Fruit fly (Drosophila melanogaster) whole organism, prepupa: ENCODE data around the gene CG42729.

Source experiments
- CG10631 ChIP-seq: fragments of 200-800 bp; sonication (Bioruptor generic); optimal IDR thresholded peaks from 2 replicates; lab custom pipeline; 2016; ENCODE audit warnings: missing biosample characterization, missing genetic modification characterization
- CG10669 ChIP-seq: fragments of 200-800 bp; sonication (Bioruptor generic); optimal IDR thresholded peaks from 3 replicates; lab custom pipeline; 2018; ENCODE audit warnings: missing biosample characterization, mild to moderate bottlenecking, missing genetic modification characterization, moderate library complexity
- CG11294 ChIP-seq: fragments of 200-800 bp; sonication (Bioruptor generic); IDR thresholded peaks from 2 replicates; pipeline ENCODE4 v1.3.6; 2022; ENCODE audit warnings: missing biosample characterization, missing genetic modification characterization
- CG11902 ChIP-seq: fragments of 200-800 bp; sonication (Bioruptor generic); optimal IDR thresholded peaks from 3 replicates; lab custom pipeline; 2016; ENCODE audit warnings: missing biosample characterization, missing genetic modification characterization
- CG15336 ChIP-seq: fragments of 200-800 bp; sonication (Bioruptor generic); IDR thresholded peaks from 2 replicates; pipeline ENCODE4 v1.3.6; 2022; ENCODE audit warnings: missing biosample characterization, missing genetic modification characterization
- CG16779 ChIP-seq: fragments of 200-800 bp; sonication (Bioruptor generic); optimal IDR thresholded peaks from 3 replicates; lab custom pipeline; 2017; ENCODE audit warnings: missing biosample characterization, mild to moderate bottlenecking, missing genetic modification characterization
- CG3032 ChIP-seq: fragments of 200-800 bp; optimal IDR thresholded peaks from 2 replicates; lab custom pipeline; 2019; ENCODE audit warnings: missing biosample characterization, mild to moderate bottlenecking, missing genetic modification characterization, moderate library complexity
- CG31627 ChIP-seq: fragments of 200-800 bp; sonication (Bioruptor generic); optimal IDR thresholded peaks from 3 replicates; lab custom pipeline; 2016; ENCODE audit warnings: missing biosample characterization, missing genetic modification characterization
- CG34406 ChIP-seq: fragments of 200-800 bp; sonication (Bioruptor generic); optimal IDR thresholded peaks from 3 replicates; lab custom pipeline; 2016; ENCODE audit warnings: missing biosample characterization, missing genetic modification characterization
- CG3919 ChIP-seq: fragments of 200-800 bp; sonication (Bioruptor generic); optimal IDR thresholded peaks from 3 replicates; lab custom pipeline; 2016; ENCODE audit warnings: missing biosample characterization, missing genetic modification characterization
- CG4318 ChIP-seq: fragments of 200-800 bp; sonication (Bioruptor generic); optimal IDR thresholded peaks from 3 replicates; lab custom pipeline; 2017; ENCODE audit warnings: missing biosample characterization, mild to moderate bottlenecking, missing genetic modification characterization
- CG6163 ChIP-seq: fragments of 200-800 bp; sonication (Bioruptor generic); IDR thresholded peaks from 3 replicates; pipeline ENCODE4 v1.3.6; 2022; ENCODE audit warnings: missing biosample characterization, missing genetic modification characterization
- CG6276 ChIP-seq: fragments of 200-800 bp; sonication (Bioruptor generic); optimal IDR thresholded peaks from 2 replicates; lab custom pipeline; 2017; ENCODE audit warnings: missing biosample characterization, mild to moderate bottlenecking, missing genetic modification characterization
- CG6854 ChIP-seq: fragments of 200-800 bp; sonication (Bioruptor generic); optimal IDR thresholded peaks from 2 replicates; lab custom pipeline; 2017; ENCODE audit warnings: missing biosample characterization, mild to moderate bottlenecking, missing genetic modification characterization
- CG8119 ChIP-seq: fragments of 200-800 bp; sonication (Bioruptor generic); IDR thresholded peaks from 3 replicates; pipeline ENCODE4 v1.3.6; 2022; ENCODE audit warnings: missing biosample characterization, missing genetic modification characterization
- CG8632 ChIP-seq: fragments of 200-800 bp; sonication (Bioruptor generic); optimal IDR thresholded peaks from 3 replicates; lab custom pipeline; 2016; ENCODE audit warnings: missing biosample characterization, missing genetic modification characterization
- Eip75B ChIP-seq: fragments of 200-800 bp; sonication (Bioruptor generic); optimal IDR thresholded peaks from 3 replicates; lab custom pipeline; 2016; ENCODE audit warnings: missing biosample characterization, missing genetic modification characterization
- Eip78C ChIP-seq: fragments of 200-800 bp; sonication (Bioruptor generic); peaks from one replicate; lab custom pipeline; 2016; ENCODE audit warnings: missing biosample characterization, missing genetic modification characterization
- Eip93F ChIP-seq: fragments of 200-800 bp; sonication (Bioruptor generic); optimal IDR thresholded peaks from 2 replicates; lab custom pipeline; 2016; ENCODE audit warnings: missing biosample characterization, mild to moderate bottlenecking, missing genetic modification characterization
- Ets96B ChIP-seq: fragments of 200-800 bp; optimal IDR thresholded peaks from 2 replicates; lab custom pipeline; 2019; ENCODE audit warnings: missing biosample characterization, mild to moderate bottlenecking, missing genetic modification characterization, moderate library complexity
- Gug ChIP-seq: fragments of 200-800 bp; sonication (Bioruptor generic); IDR thresholded peaks from 2 replicates; pipeline ENCODE4 v1.3.6; 2022; ENCODE audit warnings: missing biosample characterization, missing genetic modification characterization
- Hr38 ChIP-seq: sonication (Bioruptor generic); optimal IDR thresholded peaks from 2 replicates; lab custom pipeline; 2016; ENCODE audit warnings: missing biosample characterization, missing genetic modification characterization
- Hr39 ChIP-seq: fragments of 200-800 bp; sonication (Bioruptor generic); optimal IDR thresholded peaks from 2 replicates; lab custom pipeline; 2016; ENCODE audit warnings: missing biosample characterization, missing genetic modification characterization
- Hr4 ChIP-seq: fragments of 200-800 bp; sonication (Bioruptor generic); optimal IDR thresholded peaks from 3 replicates; lab custom pipeline; 2016; ENCODE audit warnings: missing biosample characterization, missing genetic modification characterization
- Lpt ChIP-seq: fragments of 200-800 bp; sonication (Bioruptor generic); optimal IDR thresholded peaks from 3 replicates; lab custom pipeline; 2016; ENCODE audit warnings: missing biosample characterization, missing genetic modification characterization
- Met ChIP-seq: fragments of 200-800 bp; sonication (Bioruptor generic); optimal IDR thresholded peaks from 3 replicates; lab custom pipeline; 2016; ENCODE audit warnings: missing biosample characterization, missing genetic modification characterization
- Smox ChIP-seq: fragments of 200-800 bp; sonication (Bioruptor generic); optimal IDR thresholded peaks from 3 replicates; lab custom pipeline; 2016; ENCODE audit warnings: missing biosample characterization, missing genetic modification characterization
- Sox102F ChIP-seq: fragments of 200-800 bp; sonication (Bioruptor generic); optimal IDR thresholded peaks from 2 replicates; lab custom pipeline; 2016; ENCODE audit warnings: missing biosample characterization, mild to moderate bottlenecking, missing genetic modification characterization
- Sox14 ChIP-seq: fragments of 200-800 bp; sonication (Bioruptor generic); optimal IDR thresholded peaks from 3 replicates; lab custom pipeline; 2016; ENCODE audit warnings: missing biosample characterization, missing genetic modification characterization
- achi ChIP-seq: fragments of 200-800 bp; sonication (Bioruptor generic); optimal IDR thresholded peaks from 3 replicates; lab custom pipeline; 2016; ENCODE audit warnings: missing biosample characterization, missing genetic modification characterization
- acj6 ChIP-seq: fragments of 200-800 bp; sonication (Bioruptor generic); optimal IDR thresholded peaks from 3 replicates; lab custom pipeline; 2016; ENCODE audit warnings: missing biosample characterization, missing genetic modification characterization
- cyc ChIP-seq: fragments of 200-800 bp; sonication (Bioruptor generic); optimal IDR thresholded peaks from 3 replicates; lab custom pipeline; 2016; ENCODE audit warnings: missing biosample characterization, missing genetic modification characterization
- dsx ChIP-seq: fragments of 200-800 bp; optimal IDR thresholded peaks from 3 replicates; lab custom pipeline; 2019; ENCODE audit warnings: missing biosample characterization, mild to moderate bottlenecking, missing genetic modification characterization, moderate library complexity; ENCODE audit not compliant: poor library complexity, severe bottlenecking
- eg ChIP-seq: fragments of 200-800 bp; sonication (Bioruptor generic); IDR thresholded peaks from 3 replicates; pipeline ENCODE4 v1.3.6; 2022; ENCODE audit warnings: missing biosample characterization, missing genetic modification characterization
- esn ChIP-seq: fragments of 200-800 bp; sonication (Bioruptor generic); optimal IDR thresholded peaks from 2 replicates; lab custom pipeline; 2016; ENCODE audit warnings: missing biosample characterization, mild to moderate bottlenecking, missing genetic modification characterization, moderate library complexity
- fd59A ChIP-seq: fragments of 200-800 bp; sonication (Bioruptor generic); optimal IDR thresholded peaks from 2 replicates; lab custom pipeline; 2017; ENCODE audit warnings: missing biosample characterization, mild to moderate bottlenecking, missing genetic modification characterization, missing genetic modification reagents
- fkh ChIP-seq: fragments of 200-800 bp; sonication (Bioruptor generic); optimal IDR thresholded peaks from 3 replicates; lab custom pipeline; 2017; ENCODE audit warnings: missing biosample characterization, mild to moderate bottlenecking, missing genetic modification characterization, moderate library complexity
- lz ChIP-seq: fragments of 200-800 bp; sonication (Bioruptor generic); optimal IDR thresholded peaks from 3 replicates; lab custom pipeline; 2016; ENCODE audit warnings: missing biosample characterization, missing genetic modification characterization
- net ChIP-seq: fragments of 200-800 bp; sonication (Bioruptor generic); optimal IDR thresholded peaks from 3 replicates; lab custom pipeline; 2016; ENCODE audit warnings: missing biosample characterization, missing genetic modification characterization
- pdm3 ChIP-seq: fragments of 200-800 bp; sonication (Bioruptor generic); optimal IDR thresholded peaks from 3 replicates; lab custom pipeline; 2016; ENCODE audit warnings: missing biosample characterization, missing genetic modification characterization
- salr ChIP-seq, 2 experiments: fragments of 200-800 bp; sonication (Bioruptor generic); optimal IDR thresholded peaks; 3 replicates each; lab custom pipeline; 2016 to 2018; ENCODE audit warnings: missing biosample characterization in 2 of 2, missing genetic modification characterization in 2 of 2, mild to moderate bottlenecking in 1 of 2
- spab ChIP-seq: fragments of 200-800 bp; sonication (Bioruptor generic); optimal IDR thresholded peaks from 2 replicates; lab custom pipeline; 2017; ENCODE audit warnings: missing biosample characterization, mild to moderate bottlenecking, missing genetic modification characterization, missing genetic modification reagents
- svp ChIP-seq: fragments of 200-800 bp; sonication (Bioruptor generic); peaks from one replicate; lab custom pipeline; 2016; ENCODE audit warnings: missing biosample characterization, missing genetic modification characterization
- topi ChIP-seq: fragments of 200-800 bp; sonication (Bioruptor generic); optimal IDR thresholded peaks from 3 replicates; lab custom pipeline; 2016; ENCODE audit warnings: missing biosample characterization, missing genetic modification characterization
- vri ChIP-seq: fragments of 200-800 bp; sonication (Bioruptor generic); optimal IDR thresholded peaks from 3 replicates; lab custom pipeline; 2016; ENCODE audit warnings: missing biosample characterization, mild to moderate bottlenecking, missing genetic modification characterization

CG42729 gene

DNA sequence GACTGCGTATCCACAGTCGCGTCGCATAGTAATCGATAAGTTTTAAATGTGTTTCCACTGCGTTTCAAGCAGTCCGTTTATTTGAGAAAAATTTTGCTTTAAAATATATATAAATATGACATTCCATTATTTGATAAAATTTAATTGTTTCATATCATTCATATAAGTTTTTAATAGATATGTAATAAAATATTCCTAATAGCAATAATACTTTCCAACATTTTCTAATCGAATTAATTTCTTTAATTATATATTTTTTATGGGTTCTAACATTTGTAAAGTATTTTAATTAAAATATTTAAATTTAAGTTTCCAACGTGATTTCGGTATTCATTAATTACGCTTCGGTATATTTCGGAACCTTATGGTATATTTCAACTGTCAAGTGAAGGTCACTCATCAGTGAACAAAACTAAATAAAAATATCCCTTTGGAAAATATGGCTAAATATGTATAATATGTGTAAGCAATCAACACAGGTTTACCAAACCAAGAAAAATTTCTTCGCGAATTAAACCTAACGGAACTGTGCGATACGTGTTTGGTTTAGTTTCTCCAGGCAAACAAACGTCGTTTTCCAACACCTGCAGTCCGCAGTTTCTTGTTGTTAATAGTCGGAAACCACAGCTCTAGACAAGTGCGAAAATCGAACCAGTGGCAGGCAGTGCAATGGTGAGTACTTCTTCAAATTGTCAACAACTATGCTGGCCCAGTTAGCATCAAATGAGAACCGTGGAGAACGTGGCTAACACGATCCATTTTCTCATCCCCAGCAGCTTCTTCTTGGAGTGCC lies 35.9 kb upstream of the CG42729 start, which contains the start of the genes CG7739 and SCCRO:
Gene CG7739 (minus strand): TSS at position 8 of the 793 bp plus-strand sequence.
Gene SCCRO (plus strand): TSS at position 370 of the 793 bp plus-strand sequence.
- no peak for TF ChIP-seq CG4318 (GFP tag; lab: Kevin White, UChicago)
- TF ChIP-seq achi = no peak
- no peak for TF ChIP-seq salr (GFP tag; optimal IDR thresholded peaks at IDR 0.05; lab: Kevin White, UChicago)
- TF ChIP-seq Smox (GFP tag; lab: Kevin White, UChicago) = no peak
- TF ChIP-seq Eip75B = peak; percentile 2
- TF ChIP-seq Ets96B (tag; lab: Kevin White, UChicago) = peak; percentile 56
- no peak for TF ChIP-seq CG11902 (GFP tag; lab: Kevin White, UChicago)
- peak; percentile 51; the same call in 2 of the 3 replicates for TF ChIP-seq CG6163 (GFP tag; lab: Robert Waterston, UW)
- TF ChIP-seq Eip78C (GFP tag; lab: Kevin White, UChicago) = peak; percentile 65
- peak; percentile 42 for TF ChIP-seq fkh (GFP tag; lab: Kevin White, UChicago)
- peak; percentile 38 for TF ChIP-seq CG31627
- TF ChIP-seq Sox14 = peak; percentile 25
- peak; percentile 57; the same call in 2 of the 3 replicates for TF ChIP-seq CG8119 (GFP tag; lab: Robert Waterston, UW)
- peak; percentile 36 for TF ChIP-seq Sox102F (GFP tag; lab: Kevin White, UChicago)
- TF ChIP-seq CG15336 = peak; percentile 51; the same call in 1 of the 2 replicates
- TF ChIP-seq spab (GFP tag; lab: Kevin White, UChicago) = no peak
- TF ChIP-seq CG6276 = no peak
- peak; percentile 23 for TF ChIP-seq cyc
- TF ChIP-seq Gug (GFP tag; lab: Robert Waterston, UW) = peak; percentile 63
- TF ChIP-seq esn (GFP tag; lab: Kevin White, UChicago) = peak; percentile 53
- TF ChIP-seq Met (GFP tag; lab: Kevin White, UChicago) = no peak
- peak; percentile 32 for TF ChIP-seq CG34406 (GFP tag; lab: Kevin White, UChicago)
- no peak for TF ChIP-seq CG16779 (tag; lab: Kevin White, UChicago)
- no peak for TF ChIP-seq dsx
- 0 out of 2 replicates have a peak, but pooled peaks have one; percentile 37 for TF ChIP-seq CG11294
- peak; percentile 86 for TF ChIP-seq eg (GFP tag; lab: Robert Waterston, UW)
- peak; percentile 20 for TF ChIP-seq net
- peak; percentile 43 for TF ChIP-seq CG10631 (GFP tag; lab: Kevin White, UChicago)
- peak; percentile 21 for TF ChIP-seq CG10669
- no peak for TF ChIP-seq CG6854
- no peak for TF ChIP-seq pdm3
- peak; percentile 11 for TF ChIP-seq Hr39 (GFP tag; lab: Kevin White, UChicago)
- peak; percentile 30 for TF ChIP-seq Hr4 (GFP tag; lab: Kevin White, UChicago)
- no peak for TF ChIP-seq fd59A
- TF ChIP-seq acj6 (GFP tag; lab: Kevin White, UChicago) = peak; percentile 33
- TF ChIP-seq lz (GFP tag; lab: Kevin White, UChicago) = peak; percentile 17
- peak; percentile 59 for TF ChIP-seq CG3032 (tag; lab: Kevin White, UChicago)
- TF ChIP-seq vri = peak; percentile 44
- peak; percentile 71 for TF ChIP-seq svp
- no peak for TF ChIP-seq Hr38 (GFP tag; lab: Kevin White, UChicago)
- TF ChIP-seq topi = peak; percentile 15
- peak; percentile 64 for TF ChIP-seq Eip93F (GFP tag; lab: Kevin White, UChicago)
- TF ChIP-seq CG8632 (GFP tag; lab: Kevin White, UChicago) = peak; percentile 31
- TF ChIP-seq Lpt (GFP tag; lab: Kevin White, UChicago) = no peak
- TF ChIP-seq CG3919 (GFP tag; lab: Kevin White, UChicago) = peak; percentile 50
